Fruit fly (Drosophila melanogaster): ENCODE results near the gene dy.
"Not testable (repeated sequence)": the region's sequence is repeated elsewhere in the genome, so short reads cannot be mapped to it uniquely, and the experiment has no call there.

- TF ChIP-seq CG6854, ewg, CG7786, jing (GFP tag; optimal IDR thresholded peaks at IDR 0.05): not testable (repeated sequence)
These were observed 24.6 kb downstream of the dy start, which contains the start of gene m for dm6 chrX:11753973-11754372.
